Worm (Caenorhabditis elegans) whole organism, midembryonic: Measurements from ENCODE around the gene pde-4.

Source experiments
- T22C8.4 ChIP-seq: fragments of 200-800 bp; sonication (Bioruptor generic); IDR thresholded peaks from 2 replicates; pipeline ENCODE4 v1.3.6; 2022; ENCODE audit warnings: missing genetic modification characterization, missing compliant biosample characterization
- cog-1 ChIP-seq: sonication (generic microtip); optimal IDR thresholded peaks from 2 replicates; lab custom pipeline; 2016; ENCODE audit warnings: missing genetic modification characterization, missing compliant biosample characterization
- flt-1 ChIP-seq: fragments of 200-800 bp; sonication (Bioruptor generic); IDR thresholded peaks from 2 replicates; pipeline ENCODE4 v1.3.6; 2022; ENCODE audit warnings: missing genetic modification characterization, missing compliant biosample characterization
- klf-2 ChIP-seq: fragments of 200-800 bp; sonication (Bioruptor generic); conservative IDR thresholded peaks from 2 replicates; pipeline ENCODE4 v1.3.6; 2022; ENCODE audit warnings: missing genetic modification reagents, missing genetic modification characterization, missing compliant biosample characterization
- med-1 ChIP-seq: sonication (generic microtip); optimal IDR thresholded peaks from 2 replicates; lab custom pipeline; 2017; ENCODE audit warnings: missing genetic modification characterization, mild to moderate bottlenecking, missing compliant biosample characterization, antibody characterized with exemption, missing genetic modification reagents; ENCODE audit not compliant: insufficient read depth
- ref-1 ChIP-seq: fragments of 200-800 bp; sonication (Bioruptor generic); conservative IDR thresholded peaks from 2 replicates; pipeline ENCODE4 v1.3.6; 2022; ENCODE audit warnings: missing genetic modification reagents, missing genetic modification characterization, missing compliant biosample characterization
- tab-1 ChIP-seq: fragments of 200-800 bp; sonication (Bioruptor generic); IDR thresholded peaks from 2 replicates; pipeline ENCODE4 v1.3.6; 2022; ENCODE audit warnings: missing genetic modification characterization, missing compliant biosample characterization
- ztf-23 ChIP-seq: fragments of 200-800 bp; sonication (Bioruptor generic); IDR thresholded peaks from 2 replicates; pipeline ENCODE4 v1.3.6; 2022; ENCODE audit warnings: missing genetic modification reagents, missing genetic modification characterization, missing compliant biosample characterization
- ztf-29 ChIP-seq: fragments of 200-800 bp; sonication (Bioruptor generic); IDR thresholded peaks from 2 replicates; pipeline ENCODE4 v1.3.6; 2022; ENCODE audit warnings: missing genetic modification reagents, missing genetic modification characterization, missing compliant biosample characterization

Gene pde-4

DNA sequence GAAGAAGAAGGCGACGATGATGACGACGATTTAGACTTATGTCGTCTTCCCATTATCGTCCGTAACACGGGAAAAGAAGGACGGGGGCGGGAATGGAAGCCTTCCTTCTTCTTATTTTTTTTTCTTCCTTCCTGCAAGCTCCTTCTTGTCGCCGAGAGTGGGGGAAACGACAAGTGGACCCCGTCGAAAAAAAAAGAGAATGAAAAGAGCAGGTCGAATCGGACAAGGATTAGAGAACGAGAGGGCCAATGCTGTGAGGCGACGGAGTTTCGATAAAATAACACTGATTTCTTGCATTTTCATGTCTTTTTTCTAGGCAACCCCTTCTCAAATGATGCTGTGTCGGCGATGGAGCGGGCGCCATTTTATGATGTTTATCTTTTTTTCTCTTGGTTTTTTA lies at the start of gene pde-4:
Gene pde-4, minus strand, starts transcription at position 76 of the 400 bp plus-strand sequence.
- no peak for TF ChIP-seq flt-1 (GFP tag; lab: Robert Waterston, UW)
- no peak for TF ChIP-seq med-1 (GFP tag; lab: Kevin White, UChicago)
- no peak for TF ChIP-seq ztf-29 (GFP tag; lab: Robert Waterston, UW)
- TF ChIP-seq klf-2 (GFP tag; lab: Robert Waterston, UW) = no peak

DNA sequence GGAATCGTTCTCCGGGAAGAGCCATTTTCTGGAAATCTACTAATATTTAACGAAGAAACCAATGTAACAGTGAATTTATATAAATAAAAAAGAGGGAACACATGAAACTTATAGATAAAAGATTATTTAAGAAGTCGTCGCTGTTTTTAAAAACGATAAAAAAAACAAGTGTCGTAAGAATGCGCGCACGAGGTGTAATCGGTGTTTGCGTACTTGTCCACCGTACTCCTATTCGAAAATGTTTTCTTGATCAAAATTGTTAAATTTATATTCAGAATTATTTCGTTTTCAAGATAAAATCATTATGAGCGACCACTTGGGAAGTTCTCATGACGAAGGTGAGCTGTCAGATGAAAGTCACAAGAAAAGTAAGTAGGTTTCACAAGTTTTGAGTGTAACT lies 48.0 kb upstream of the pde-4 start, which contains the start of the genes moa-2 and cdk-11.1:
Gene moa-2, minus strand, starts transcription at position 25 of the 400 bp plus-strand sequence.
Gene cdk-11.1, plus strand, starts transcription at position 227 of the 400 bp plus-strand sequence.
- TF ChIP-seq cog-1 (tag; lab: Kevin White, UChicago) (no peak), med-1 (GFP tag; lab: Kevin White, UChicago) (no peak), ztf-23 (no peak), flt-1 (GFP tag; lab: Robert Waterston, UW) (no peak), tab-1 (no peak), ztf-29 (GFP tag; lab: Robert Waterston, UW) (no peak), T22C8.4 (GFP tag; lab: Robert Waterston, UW) (no peak), klf-2 (GFP tag; lab: Robert Waterston, UW) (no peak), ref-1 (GFP tag; lab: Robert Waterston, UW) (no peak)

DNA sequence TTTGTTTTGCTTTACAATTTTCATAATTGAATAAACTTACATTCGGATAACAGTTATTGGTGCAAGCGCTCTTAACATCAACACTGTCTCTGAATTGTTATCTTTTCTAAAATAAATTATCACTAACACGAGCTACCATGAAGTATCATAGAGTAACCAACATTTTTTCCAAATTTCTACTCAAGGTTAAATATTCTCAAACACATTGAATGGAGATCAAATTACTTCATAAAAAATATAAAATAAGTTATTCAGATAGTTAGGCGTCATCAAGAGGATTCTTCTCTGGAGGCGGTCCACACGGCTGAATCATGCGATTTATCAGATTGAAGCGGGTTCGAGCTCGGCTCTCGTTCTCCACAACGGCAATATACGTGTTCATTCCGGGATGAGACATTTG lies 47.4 kb upstream of the pde-4 start, which contains the start of gene B0495.5:
Gene B0495.5, minus strand, starts transcription at position 101 of the 400 bp plus-strand sequence.
- TF ChIP-seq ztf-29 (GFP tag; lab: Robert Waterston, UW) (no peak), klf-2 (GFP tag; lab: Robert Waterston, UW) (no peak), T22C8.4 (GFP tag; lab: Robert Waterston, UW) (no peak), ztf-23 (no peak), med-1 (GFP tag; lab: Kevin White, UChicago) (no peak), tab-1 (no peak), flt-1 (GFP tag; lab: Robert Waterston, UW) (no peak), cog-1 (tag; lab: Kevin White, UChicago) (no peak), ref-1 (GFP tag; lab: Robert Waterston, UW) (no peak)

ce11 chrII:7697156-7697555 lies 46.1 kb upstream of the pde-4 start:
- TF ChIP-seq ref-1 (GFP tag; lab: Robert Waterston, UW) (no peak), klf-2 (GFP tag; lab: Robert Waterston, UW) (no peak), tab-1 (no peak)

DNA sequence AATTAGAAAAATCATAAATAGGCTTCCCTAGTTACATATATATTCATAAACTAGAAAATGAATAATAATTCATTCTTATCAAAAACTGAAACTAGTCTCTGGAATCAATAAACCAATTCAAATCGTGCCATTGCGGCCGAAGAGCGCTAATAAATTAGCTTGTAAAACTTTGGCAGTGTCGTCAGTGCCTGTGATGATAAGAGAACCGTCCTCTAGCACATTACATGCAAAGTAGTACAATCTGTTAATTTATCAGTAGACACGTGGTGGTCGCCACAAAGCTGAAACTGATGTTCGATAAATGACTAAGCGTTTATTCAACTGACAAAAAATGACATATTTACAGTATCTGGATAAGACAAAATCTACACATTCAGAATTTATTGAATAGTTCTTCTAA lies 44.6 kb upstream of the pde-4 start:
- TF ChIP-seq flt-1 (GFP tag; lab: Robert Waterston, UW) (no peak), ztf-23 (no peak), med-1 (GFP tag; lab: Kevin White, UChicago) (no peak), T22C8.4 (GFP tag; lab: Robert Waterston, UW) (no peak), tab-1 (no peak), cog-1 (tag; lab: Kevin White, UChicago) (no peak), ztf-29 (GFP tag; lab: Robert Waterston, UW) (no peak), klf-2 (GFP tag; lab: Robert Waterston, UW) (no peak), ref-1 (GFP tag; lab: Robert Waterston, UW) (no peak)

- TF ChIP-seq ref-1 (GFP tag; lab: Robert Waterston, UW) = no peak
- TF ChIP-seq med-1 (GFP tag; lab: Kevin White, UChicago) = no peak
- no peak for TF ChIP-seq klf-2 (GFP tag; lab: Robert Waterston, UW)
- no peak for TF ChIP-seq ztf-23
- TF ChIP-seq tab-1 = no peak
- no peak for TF ChIP-seq cog-1 (tag; lab: Kevin White, UChicago)
- no peak for TF ChIP-seq T22C8.4 (GFP tag; lab: Robert Waterston, UW)
These were observed 43.7 kb upstream of the pde-4 start for ce11 chrII:7694745-7695144.

DNA sequence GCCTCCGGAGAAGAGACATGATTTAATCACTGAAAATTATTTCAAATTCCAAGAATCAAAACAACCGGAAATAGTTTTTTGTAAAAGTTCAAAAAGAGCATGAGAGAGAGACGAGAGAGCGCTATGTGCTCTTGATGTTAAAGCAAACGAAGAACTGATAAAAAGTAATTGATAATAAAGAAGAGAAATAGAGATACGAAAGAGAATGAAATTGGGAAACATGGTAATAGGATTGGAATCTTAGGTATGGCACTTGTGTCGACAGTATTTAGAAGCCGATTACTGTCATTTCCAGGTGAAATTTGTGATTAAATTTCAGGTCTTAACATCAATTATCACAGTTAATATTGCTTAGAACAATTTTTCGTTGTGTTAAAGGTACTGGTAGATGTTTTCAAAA lies 42.9 kb upstream of the pde-4 start, which contains the start of gene nhx-2:
Gene nhx-2, minus strand, starts transcription at position 29 of the 400 bp plus-strand sequence.
- TF ChIP-seq klf-2 (GFP tag; lab: Robert Waterston, UW) = no peak
- no peak for TF ChIP-seq med-1 (GFP tag; lab: Kevin White, UChicago)
- no peak for TF ChIP-seq flt-1 (GFP tag; lab: Robert Waterston, UW)
- TF ChIP-seq ztf-23 = no peak
- TF ChIP-seq T22C8.4 (GFP tag; lab: Robert Waterston, UW) = no peak
- TF ChIP-seq tab-1 = no peak
- no peak for TF ChIP-seq ref-1 (GFP tag; lab: Robert Waterston, UW)
- no peak for TF ChIP-seq cog-1 (tag; lab: Kevin White, UChicago)
- no peak for TF ChIP-seq ztf-29 (GFP tag; lab: Robert Waterston, UW)

DNA sequence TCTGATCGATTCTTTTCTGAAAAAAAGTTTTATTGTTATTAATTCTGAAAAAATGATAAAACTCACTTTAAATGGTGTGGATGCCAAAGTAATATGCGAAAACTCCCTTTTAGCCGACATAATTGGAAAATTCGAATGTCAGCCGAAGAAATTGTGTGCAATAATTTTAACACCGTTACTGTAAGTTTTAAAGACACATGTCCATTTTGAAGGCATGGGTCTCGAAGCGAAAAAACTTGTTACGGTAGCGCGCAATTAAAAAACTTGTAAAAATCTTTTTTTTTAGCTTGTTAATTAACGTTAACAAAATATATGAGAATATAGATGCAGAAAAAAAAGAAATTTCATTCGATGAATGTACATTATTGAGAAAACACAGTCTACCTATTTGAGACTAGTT lies 39.3 kb upstream of the pde-4 start, which contains the start of gene pid-1:
Gene pid-1, minus strand, starts transcription at position 173 of the 400 bp plus-strand sequence.
- TF ChIP-seq med-1 (GFP tag; lab: Kevin White, UChicago) (no peak), flt-1 (GFP tag; lab: Robert Waterston, UW) (no peak), ref-1 (GFP tag; lab: Robert Waterston, UW) (no peak), ztf-23 (no peak), ztf-29 (GFP tag; lab: Robert Waterston, UW) (no peak), tab-1 (no peak), cog-1 (tag; lab: Kevin White, UChicago) (no peak), klf-2 (GFP tag; lab: Robert Waterston, UW) (no peak), T22C8.4 (GFP tag; lab: Robert Waterston, UW) (no peak)

DNA sequence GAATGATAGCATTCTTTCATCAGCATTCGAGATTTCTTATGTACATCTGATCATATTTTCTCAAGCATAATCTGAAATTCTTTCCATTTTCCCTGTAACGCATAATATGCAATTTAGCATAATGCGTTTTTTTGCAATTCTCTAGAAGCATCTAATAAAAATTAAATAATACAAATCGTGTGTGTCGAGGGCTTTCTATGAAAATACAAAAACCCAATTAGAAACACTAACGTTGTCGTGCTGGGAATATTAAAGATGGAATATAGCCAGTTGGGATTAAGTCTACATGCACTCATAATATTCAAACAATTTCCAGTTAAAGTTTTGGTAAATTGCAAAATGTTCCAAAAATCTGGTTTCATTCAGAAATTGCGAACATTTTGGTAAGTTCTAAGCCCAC lies 33.5 kb upstream of the pde-4 start, which contains the start of gene F18A1.1:
Gene F18A1.1, plus strand, starts transcription at position 301 of the 400 bp plus-strand sequence.
- TF ChIP-seq ztf-23 (no peak), klf-2 (GFP tag; lab: Robert Waterston, UW) (no peak), ref-1 (GFP tag; lab: Robert Waterston, UW) (no peak), cog-1 (tag; lab: Kevin White, UChicago) (no peak), med-1 (GFP tag; lab: Kevin White, UChicago) (no peak), T22C8.4 (GFP tag; lab: Robert Waterston, UW) (no peak), flt-1 (GFP tag; lab: Robert Waterston, UW) (no peak), ztf-29 (GFP tag; lab: Robert Waterston, UW) (no peak), tab-1 (no peak)
